Fruit fly (Drosophila melanogaster) whole organism, pupa: ENCODE results near the gene EloA.

Experiments used
- CG32121 ChIP-seq: fragments of 200-800 bp; sonication (Bioruptor generic); IDR thresholded peaks from 2 replicates; pipeline ENCODE4 v1.3.6; 2022; ENCODE audit warnings: missing biosample characterization, missing genetic modification characterization
- CG4496 ChIP-seq: fragments of 200-800 bp; sonication (Bioruptor generic); IDR thresholded peaks from 3 replicates; pipeline ENCODE4 v1.3.6; 2022; ENCODE audit warnings: missing biosample characterization, missing genetic modification characterization
- CG9948 ChIP-seq: fragments of 200-800 bp; sonication (Bioruptor generic); optimal IDR thresholded peaks from 2 replicates; lab custom pipeline; 2018; ENCODE audit warnings: missing biosample characterization, mild to moderate bottlenecking, missing genetic modification characterization, moderate library complexity
- D1 ChIP-seq: fragments of 200-800 bp; sonication (Bioruptor generic); optimal IDR thresholded peaks from 2 replicates; lab custom pipeline; 2018; ENCODE audit warnings: missing biosample characterization, mild to moderate bottlenecking, missing genetic modification characterization, moderate library complexity
- Snoo ChIP-seq: fragments of 200-800 bp; sonication (Bioruptor generic); optimal IDR thresholded peaks from 3 replicates; lab custom pipeline; 2017; ENCODE audit warnings: missing biosample characterization, mild to moderate bottlenecking, missing genetic modification characterization, inconsistent platforms

DNA sequence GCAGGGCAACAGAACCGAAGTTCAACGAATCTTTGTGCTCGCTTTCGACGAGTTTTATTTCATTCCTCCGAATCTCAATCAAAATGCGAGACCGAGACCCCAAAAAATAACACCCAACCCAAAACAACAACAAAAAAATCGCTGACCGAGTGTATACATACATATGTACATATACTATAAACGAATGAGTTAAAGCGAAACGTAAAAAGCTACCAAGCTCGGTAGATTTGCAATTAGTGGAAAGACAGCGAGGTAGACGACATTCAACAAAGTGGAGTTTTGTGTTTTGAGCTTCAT, 36.0 kb upstream of the EloA start:
- TF ChIP-seq CG9948 (tag; lab: Kevin White, UChicago) (no peak), Snoo (tag; lab: Kevin White, UChicago) (no peak), CG4496 (no peak), CG32121 (GFP tag; lab: Robert Waterston, UW) (no peak), D1 (tag; lab: Kevin White, UChicago) (no peak)
